Worm (Caenorhabditis elegans) whole organism, late embryonic: ENCODE data around the gene btb-18.

Experiments
- C08G9.2 ChIP-seq: sonication (generic microtip); optimal IDR thresholded peaks from 2 replicates; lab custom pipeline; 2016; ENCODE audit warnings: mild to moderate bottlenecking, missing genetic modification characterization, moderate library complexity, missing compliant biosample characterization
- F13H6.1 ChIP-seq: sonication (generic microtip); optimal IDR thresholded peaks from 2 replicates; lab custom pipeline; 2016; ENCODE audit warnings: missing genetic modification characterization, missing compliant biosample characterization
- K02D7.2 ChIP-seq: sonication (generic microtip); optimal IDR thresholded peaks from 2 replicates; lab custom pipeline; 2017; ENCODE audit warnings: mild to moderate bottlenecking, missing genetic modification characterization, missing compliant biosample characterization
- T23F11.4 ChIP-seq: fragments of 200-800 bp; sonication (Bioruptor generic); optimal IDR thresholded peaks from 2 replicates; lab custom pipeline; 2018; ENCODE audit warnings: mild to moderate bottlenecking, missing genetic modification characterization, missing compliant biosample characterization
- Y22D7AL.16 ChIP-seq: sonication (generic microtip); optimal IDR thresholded peaks from 2 replicates; lab custom pipeline; 2016; ENCODE audit warnings: missing genetic modification characterization, missing compliant biosample characterization
- ahr-1 ChIP-seq: sonication (generic microtip); optimal IDR thresholded peaks from 2 replicates; lab custom pipeline; 2016; ENCODE audit warnings: missing genetic modification characterization, missing compliant biosample characterization
- ama-1 ChIP-seq: fragments of 150-350 bp; optimal IDR thresholded peaks from 2 replicates; lab custom pipeline; 2014
- ceh-14 ChIP-seq: sonication (generic microtip); optimal IDR thresholded peaks from 2 replicates; lab custom pipeline; 2016; ENCODE audit warnings: missing genotype, missing genetic modification characterization, missing compliant biosample characterization
- ceh-18 ChIP-seq: sonication (generic microtip); optimal IDR thresholded peaks from 2 replicates; lab custom pipeline; 2016; ENCODE audit warnings: missing genetic modification characterization, missing compliant biosample characterization
- ceh-2 ChIP-seq: sonication (generic microtip); optimal IDR thresholded peaks from 2 replicates; lab custom pipeline; 2016; ENCODE audit warnings: missing genotype, missing genetic modification characterization, missing compliant biosample characterization
- ceh-22 ChIP-seq: sonication (generic microtip); optimal IDR thresholded peaks from 2 replicates; lab custom pipeline; 2017; ENCODE audit warnings: missing biosample characterization, missing genetic modification characterization
- ceh-24 ChIP-seq: sonication (generic microtip); optimal IDR thresholded peaks from 2 replicates; lab custom pipeline; 2016; ENCODE audit warnings: mild to moderate bottlenecking, missing genetic modification characterization, missing compliant biosample characterization
- ceh-30 ChIP-seq: fragments of 150-350 bp; optimal IDR thresholded peaks from 2 replicates; lab custom pipeline; 2014; ENCODE audit warnings: missing biosample characterization, missing genetic modification characterization
- ceh-31 ChIP-seq: sonication (generic microtip); optimal IDR thresholded peaks from 2 replicates; lab custom pipeline; 2016; ENCODE audit warnings: missing genetic modification characterization, missing compliant biosample characterization
- ceh-34 ChIP-seq: sonication (generic microtip); optimal IDR thresholded peaks from 2 replicates; lab custom pipeline; 2016; ENCODE audit warnings: mild to moderate bottlenecking, missing genetic modification characterization, missing compliant biosample characterization
- ceh-45 ChIP-seq: fragments of 200-800 bp; sonication (Bioruptor generic); IDR thresholded peaks from 2 replicates; pipeline ENCODE4 v1.3.6; 2022; ENCODE audit warnings: missing genetic modification reagents, missing genetic modification characterization, missing compliant biosample characterization
- ceh-48 ChIP-seq: sonication (generic microtip); optimal IDR thresholded peaks from 2 replicates; lab custom pipeline; 2016; ENCODE audit warnings: missing genetic modification characterization, inconsistent platforms, missing compliant biosample characterization
- ceh-6 ChIP-seq: fragments of 200-800 bp; sonication (Bioruptor generic); optimal IDR thresholded peaks from 2 replicates; lab custom pipeline; 2018; ENCODE audit warnings: mild to moderate bottlenecking, missing genetic modification characterization, missing compliant biosample characterization
- che-1 ChIP-seq: sonication (generic microtip); optimal IDR thresholded peaks from 2 replicates; lab custom pipeline; 2016; ENCODE audit warnings: mild to moderate bottlenecking, missing genetic modification characterization, missing compliant biosample characterization
- dmd-4 ChIP-seq: sonication (generic microtip); optimal IDR thresholded peaks from 2 replicates; lab custom pipeline; 2016; ENCODE audit warnings: borderline replicate concordance, missing genetic modification characterization, missing compliant biosample characterization
- elt-2 ChIP-seq: sonication (generic microtip); optimal IDR thresholded peaks from 2 replicates; lab custom pipeline; 2016; ENCODE audit warnings: missing genetic modification reagents, missing genetic modification characterization, missing compliant biosample characterization
- elt-4 ChIP-seq: sonication (generic microtip); optimal IDR thresholded peaks from 2 replicates; lab custom pipeline; 2016; ENCODE audit warnings: missing genetic modification characterization, missing compliant biosample characterization
- eyg-1 ChIP-seq: sonication (generic microtip); optimal IDR thresholded peaks from 2 replicates; lab custom pipeline; 2016; ENCODE audit warnings: missing genotype, missing genetic modification characterization, missing compliant biosample characterization
- fax-1 ChIP-seq: sonication (generic microtip); optimal IDR thresholded peaks from 2 replicates; lab custom pipeline; 2016; ENCODE audit warnings: missing genotype, missing genetic modification characterization, missing compliant biosample characterization
- fkh-10 ChIP-seq: fragments of 150-350 bp; optimal IDR thresholded peaks from 2 replicates; lab custom pipeline; 2014; ENCODE audit warnings: missing biosample characterization, missing genetic modification reagents, missing genetic modification characterization
- hlh-13 ChIP-seq: fragments of 200-800 bp; sonication (Bioruptor generic); optimal IDR thresholded peaks from 2 replicates; lab custom pipeline; 2018; ENCODE audit warnings: mild to moderate bottlenecking, missing genetic modification characterization, missing compliant biosample characterization
- hlh-30 ChIP-seq: sonication (generic microtip); optimal IDR thresholded peaks from 2 replicates; lab custom pipeline; 2017; ENCODE audit warnings: antibody characterized with exemption, missing genetic modification characterization, missing compliant biosample characterization; ENCODE audit not compliant: insufficient read depth
- lin-11 ChIP-seq: fragments of 200-800 bp; sonication (Bioruptor generic); optimal IDR thresholded peaks from 2 replicates; lab custom pipeline; 2018; ENCODE audit warnings: mild to moderate bottlenecking, missing genetic modification characterization, missing compliant biosample characterization
- madf-2 ChIP-seq: sonication (generic microtip); optimal IDR thresholded peaks from 2 replicates; lab custom pipeline; 2017; ENCODE audit warnings: missing genetic modification characterization, missing compliant biosample characterization
- mec-3 ChIP-seq: sonication (generic microtip); optimal IDR thresholded peaks from 2 replicates; lab custom pipeline; 2016; ENCODE audit warnings: borderline replicate concordance, missing genetic modification characterization, missing compliant biosample characterization
- nhr-11 ChIP-seq: fragments of 150-350 bp; optimal IDR thresholded peaks from 2 replicates; lab custom pipeline; 2014; ENCODE audit warnings: missing biosample characterization, missing genetic modification characterization
- nhr-232 ChIP-seq: sonication (generic microtip); optimal IDR thresholded peaks from 2 replicates; lab custom pipeline; 2016; ENCODE audit warnings: missing genetic modification characterization, missing compliant biosample characterization
- odd-2 ChIP-seq: sonication (generic microtip); optimal IDR thresholded peaks from 2 replicates; lab custom pipeline; 2017; ENCODE audit warnings: antibody characterized with exemption, mild to moderate bottlenecking, missing genetic modification characterization, missing compliant biosample characterization
- pag-3 ChIP-seq: sonication (generic microtip); optimal IDR thresholded peaks from 2 replicates; lab custom pipeline; 2016; ENCODE audit warnings: missing compliant biosample characterization, missing genetic modification characterization, borderline replicate concordance
- pat-9 ChIP-seq: fragments of 200-800 bp; sonication (Bioruptor generic); optimal IDR thresholded peaks from 2 replicates; lab custom pipeline; 2018; ENCODE audit warnings: mild to moderate bottlenecking, missing genetic modification characterization, moderate library complexity, missing compliant biosample characterization
- pax-1 ChIP-seq: fragments of 150-350 bp; optimal IDR thresholded peaks from 2 replicates; lab custom pipeline; 2014; ENCODE audit warnings: missing biosample characterization, missing genetic modification characterization
- pha-4 ChIP-seq: fragments of 150-350 bp; optimal IDR thresholded peaks from 2 replicates; lab custom pipeline; 2018; ENCODE audit warnings: missing biosample characterization, missing genetic modification reagents, missing genetic modification characterization
- pros-1 ChIP-seq: fragments of 150-350 bp; optimal IDR thresholded peaks from 2 replicates; lab custom pipeline; 2014; ENCODE audit warnings: missing biosample characterization, missing genetic modification reagents, missing genetic modification characterization
- ref-2 ChIP-seq: sonication (generic microtip); optimal IDR thresholded peaks from 2 replicates; lab custom pipeline; 2016; ENCODE audit warnings: missing genetic modification characterization, missing compliant biosample characterization
- rnt-1 ChIP-seq: sonication (generic microtip); optimal IDR thresholded peaks from 2 replicates; lab custom pipeline; 2016; ENCODE audit warnings: missing genetic modification characterization, missing compliant biosample characterization
- sdc-2 ChIP-seq: sonication (generic microtip); optimal IDR thresholded peaks from 2 replicates; lab custom pipeline; 2016; ENCODE audit warnings: missing genotype, missing genetic modification characterization, missing compliant biosample characterization
- sox-2 ChIP-seq: fragments of 200-800 bp; sonication (Bioruptor generic); IDR thresholded peaks from 2 replicates; pipeline ENCODE4 v1.3.6; 2022; ENCODE audit warnings: missing genetic modification reagents, missing genetic modification characterization, missing compliant biosample characterization
- syd-9 ChIP-seq: sonication (generic microtip); optimal IDR thresholded peaks from 2 replicates; lab custom pipeline; 2016; ENCODE audit warnings: mild to moderate bottlenecking, missing genetic modification characterization, moderate library complexity, missing compliant biosample characterization
- unc-42 ChIP-seq: sonication (generic microtip); optimal IDR thresholded peaks from 2 replicates; lab custom pipeline; 2016; ENCODE audit warnings: missing genotype, missing genetic modification characterization, missing compliant biosample characterization
- unc-55 ChIP-seq: sonication (generic microtip); optimal IDR thresholded peaks from 2 replicates; lab custom pipeline; 2017; ENCODE audit warnings: missing biosample characterization, missing genetic modification reagents, missing genetic modification characterization
- zip-5 ChIP-seq: sonication (generic microtip); optimal IDR thresholded peaks from 2 replicates; lab custom pipeline; 2016; ENCODE audit warnings: missing genetic modification characterization, missing compliant biosample characterization
- ztf-16 ChIP-seq: sonication (generic microtip); optimal IDR thresholded peaks from 2 replicates; lab custom pipeline; 2017; ENCODE audit warnings: missing genetic modification characterization, missing compliant biosample characterization

btb-18 gene

ce11 chrII:3264704-3265103 is 33.3 kb upstream of the btb-18 start:
- TF ChIP-seq rnt-1, result no peak
- no peak for TF ChIP-seq odd-2
- TF ChIP-seq ceh-48, result no peak
- TF ChIP-seq mec-3, result no peak
- no peak for TF ChIP-seq ceh-34 (tag; lab: Kevin White, UChicago)
- TF ChIP-seq madf-2 (tag; lab: Kevin White, UChicago), result no peak
- TF ChIP-seq K02D7.2 (tag; lab: Kevin White, UChicago), result no peak
- TF ChIP-seq sox-2 (GFP tag; lab: Robert Waterston, UW), result no peak
- no peak for TF ChIP-seq C08G9.2
- no peak for TF ChIP-seq ceh-31
- no peak for TF ChIP-seq ceh-30 (tag; lab: Kevin White, UChicago)
- no peak for TF ChIP-seq hlh-13 (GFP tag; lab: Kevin White, UChicago)
- TF ChIP-seq pax-1, result no peak
- TF ChIP-seq fax-1 (tag; lab: Kevin White, UChicago), result no peak
- no peak for TF ChIP-seq ahr-1 (tag; lab: Kevin White, UChicago)
- TF ChIP-seq elt-4, result no peak
- TF ChIP-seq ceh-45 (GFP tag; lab: Robert Waterston, UW), result no peak

ce11 chrII:3267365-3267764 is 30.6 kb upstream of the btb-18 start, which contains the start of gene F02E11.7:
Gene F02E11.7, plus strand, starts transcription at chrII:3267665.
- TF ChIP-seq ceh-6 (GFP tag; lab: Kevin White, UChicago) (no peak), nhr-11 (tag; lab: Kevin White, UChicago) (no peak), ceh-48 (no peak), pros-1 (tag; lab: Kevin White, UChicago) (no peak), pha-4 (tag; lab: Kevin White, UChicago) (no peak), fkh-10 (GFP tag; lab: Kevin White, UChicago) (no peak), hlh-30 (tag; lab: Kevin White, UChicago) (no peak), unc-55 (no peak), nhr-232 (tag; lab: Kevin White, UChicago) (no peak), ceh-24 (tag; lab: Kevin White, UChicago) (no peak), K02D7.2 (tag; lab: Kevin White, UChicago) (no peak), sdc-2 (tag; lab: Kevin White, UChicago) (no peak), pag-3 (tag; lab: Kevin White, UChicago) (no peak), pat-9 (no peak), mec-3 (no peak), pax-1 (no peak), sox-2 (GFP tag; lab: Robert Waterston, UW) (no peak)

ce11 chrII:3267815-3268214 is 30.2 kb upstream of the btb-18 start:
- TF ChIP-seq nhr-232 (tag; lab: Kevin White, UChicago) (peak; percentile 10), T23F11.4 (GFP tag; lab: Kevin White, UChicago) (no peak), ceh-6 (GFP tag; lab: Kevin White, UChicago) (no peak), Y22D7AL.16 (peak; percentile 18), eyg-1 (tag; lab: Kevin White, UChicago) (no peak), che-1 (peak; percentile 48), lin-11 (no peak), sdc-2 (tag; lab: Kevin White, UChicago) (no peak), elt-2 (tag; lab: Kevin White, UChicago) (no peak), ztf-16 (no peak), ceh-34 (tag; lab: Kevin White, UChicago) (no peak), K02D7.2 (tag; lab: Kevin White, UChicago) (no peak), ceh-18 (tag; lab: Kevin White, UChicago) (no peak), elt-4 (no peak), zip-5 (tag; lab: Kevin White, UChicago) (no peak)
- TF ChIP-seq, all 69 proteins: peak for 3

- no peak for TF ChIP-seq syd-9 (tag; lab: Kevin White, UChicago)
- no peak for TF ChIP-seq ref-2 (tag; lab: Kevin White, UChicago)
- no peak for TF ChIP-seq dmd-4 (tag; lab: Kevin White, UChicago)
- no peak for TF ChIP-seq ceh-14
- TF ChIP-seq unc-42 (tag; lab: Kevin White, UChicago), result no peak
- TF ChIP-seq ceh-18 (tag; lab: Kevin White, UChicago), result no peak
- TF ChIP-seq madf-2 (tag; lab: Kevin White, UChicago), result no peak
- no peak for TF ChIP-seq pat-9
- no peak for TF ChIP-seq lin-11
- TF ChIP-seq ceh-22 (tag; lab: Kevin White, UChicago), result no peak
- TF ChIP-seq pha-4 (tag; lab: Kevin White, UChicago), result no peak
- TF ChIP-seq pros-1 (tag; lab: Kevin White, UChicago), result no peak
- TF ChIP-seq unc-55, result no peak
- no peak for TF ChIP-seq mec-3
- no peak for TF ChIP-seq F13H6.1
- no peak for TF ChIP-seq nhr-11 (tag; lab: Kevin White, UChicago)
- no peak for TF ChIP-seq zip-5 (tag; lab: Kevin White, UChicago)
- TF ChIP-seq ama-1 (lab: Kevin White, UChicago), result no peak
- no peak for TF ChIP-seq ceh-2 (tag; lab: Kevin White, UChicago)
- no peak for TF ChIP-seq hlh-30 (tag; lab: Kevin White, UChicago)
Observed at ce11 chrII:3270598-3270997, 27.4 kb upstream of the btb-18 start.
